Worm (Caenorhabditis elegans): ENCODE measurements around the gene cct-7.

- TF ChIP-seq him-1 (tag; optimal IDR thresholded peaks at IDR 0.05) (no peak), W03F9.2 (tag; optimal IDR thresholded peaks at IDR 0.05) (no peak)
These were observed 36.5 kb downstream of the cct-7 start, which contains the start of gene srp-3 for ce11 chrV:1908542-1908941.

Measured in whole organism, L4/young adult.